Worm (Caenorhabditis elegans) whole organism, L4/young adult: Measurements from ENCODE around the gene best-1.

ENCODE experiments used
- W03F9.2 ChIP-seq: fragments of 150-350 bp; optimal IDR thresholded peaks from 2 replicates; lab custom pipeline; 2014; ENCODE audit warnings: missing biosample characterization, missing genetic modification characterization
- dao-5 ChIP-seq: sonication (generic microtip); optimal IDR thresholded peaks from 2 replicates; lab custom pipeline; 2016; ENCODE audit warnings: missing genotype, missing genetic modification characterization, moderate library complexity, missing compliant biosample characterization
- him-1 ChIP-seq: sonication (generic microtip); optimal IDR thresholded peaks from 2 replicates; lab custom pipeline; 2016; ENCODE audit warnings: missing genotype, missing genetic modification reagents, missing genetic modification characterization, missing compliant biosample characterization

The best-1 gene

ce11 chrIV:13109751-13110150 lies at the start of gene best-1:
TSS of gene best-1 (minus strand) at chrIV:13109779.
- TF ChIP-seq W03F9.2 (tag; lab: Kevin White, UChicago) (no peak), dao-5 (tag; lab: Kevin White, UChicago) (no peak), him-1 (no peak)

- TF ChIP-seq him-1: no peak
- TF ChIP-seq W03F9.2 (tag; lab: Kevin White, UChicago): no peak
- TF ChIP-seq dao-5 (tag; lab: Kevin White, UChicago): no peak
Observed at ce11 chrIV:13154391-13155283, 45.1 kb upstream of the best-1 start, which contains the start of the genes crld-1 and msh-5. TSS of gene crld-1 (minus strand) at chrIV:13154441. TSS of gene msh-5 (plus strand) at chrIV:13155233.

- TF ChIP-seq dao-5 (tag; lab: Kevin White, UChicago) (no peak), him-1 (no peak), W03F9.2 (tag; lab: Kevin White, UChicago) (no peak)
Observed at ce11 chrIV:13149276-13149675, 39.7 kb upstream of the best-1 start, which contains the start of gene nlp-79. TSS of gene nlp-79 (plus strand) at chrIV:13149576.

- TF ChIP-seq dao-5 (tag; lab: Kevin White, UChicago) (no peak), him-1 (no peak), W03F9.2 (tag; lab: Kevin White, UChicago) (no peak)
Observed at ce11 chrIV:13142254-13142653, 32.7 kb upstream of the best-1 start, which contains the start of gene spe-43. TSS of gene spe-43 (minus strand) at chrIV:13142354.

- TF ChIP-seq dao-5 (tag; lab: Kevin White, UChicago) (no peak), W03F9.2 (tag; lab: Kevin White, UChicago) (no peak), him-1 (no peak)
Observed at ce11 chrIV:13127720-13128119, 18.1 kb upstream of the best-1 start.

ce11 chrIV:13125999-13126398 lies 16.4 kb upstream of the best-1 start:
- TF ChIP-seq W03F9.2 (tag; lab: Kevin White, UChicago): no peak
- no peak for TF ChIP-seq him-1
- no peak for TF ChIP-seq dao-5 (tag; lab: Kevin White, UChicago)

- TF ChIP-seq dao-5 (tag; lab: Kevin White, UChicago): no peak
Observed at ce11 chrIV:13121396-13121795, 11.8 kb upstream of the best-1 start.

ce11 chrIV:13118794-13119193 lies 9.2 kb upstream of the best-1 start, which contains the start of gene unc-30:
TSS of gene unc-30 (plus strand) at chrIV:13118977.
- no peak for TF ChIP-seq him-1

- no peak for TF ChIP-seq W03F9.2 (tag; lab: Kevin White, UChicago)
- no peak for TF ChIP-seq him-1
Observed at ce11 chrIV:13116679-13117078, 7.1 kb upstream of the best-1 start.

ce11 chrIV:13112982-13113381 lies 3.4 kb upstream of the best-1 start, which contains the start of gene best-2:
TSS of gene best-2 (minus strand) at chrIV:13113082.
- TF ChIP-seq dao-5 (tag; lab: Kevin White, UChicago): no peak
- TF ChIP-seq W03F9.2 (tag; lab: Kevin White, UChicago): no peak
- TF ChIP-seq him-1: no peak

ce11 chrIV:13110876-13111275 lies 1.3 kb upstream of the best-1 start:
- no peak for TF ChIP-seq him-1
- TF ChIP-seq dao-5 (tag; lab: Kevin White, UChicago): no peak
- TF ChIP-seq W03F9.2 (tag; lab: Kevin White, UChicago): no peak

- TF ChIP-seq him-1 (no peak), dao-5 (tag; lab: Kevin White, UChicago) (no peak), W03F9.2 (tag; lab: Kevin White, UChicago) (no peak)
Observed at ce11 chrIV:13108430-13108829, 1.1 kb downstream of the best-1 start.

ce11 chrIV:13107359-13107758 lies 2.2 kb downstream of the best-1 start, which contains the start of gene B0564.2:
TSS of gene B0564.2 (plus strand) at chrIV:13107659.
- TF ChIP-seq W03F9.2 (tag; lab: Kevin White, UChicago): no peak
- TF ChIP-seq dao-5 (tag; lab: Kevin White, UChicago): no peak
- TF ChIP-seq him-1: no peak

ce11 chrIV:13104900-13105299 lies 4.7 kb downstream of the best-1 start, which contains the start of gene rde-11:
TSS of gene rde-11 (plus strand) at chrIV:13105200.
- TF ChIP-seq him-1: no peak
- no peak for TF ChIP-seq W03F9.2 (tag; lab: Kevin White, UChicago)
- no peak for TF ChIP-seq dao-5 (tag; lab: Kevin White, UChicago)
